Worm (Caenorhabditis elegans) whole organism, L4 larva: Measurements from ENCODE around the gene bckd-1A.

Experiments used
- F37D6.2 ChIP-seq: sonication (generic microtip); optimal IDR thresholded peaks from 2 replicates; lab custom pipeline; 2016; ENCODE audit warnings: mild to moderate bottlenecking, missing genetic modification characterization, missing compliant biosample characterization
- T26A8.4 ChIP-seq: fragments of 200-800 bp; sonication (Bioruptor generic); IDR thresholded peaks from 2 replicates; pipeline ENCODE4 v1.3.6; 2022; ENCODE audit warnings: missing genetic modification characterization, missing compliant biosample characterization
- Y105C5A.15 ChIP-seq: fragments of 200-800 bp; sonication (Bioruptor generic); IDR thresholded peaks from 2 replicates; pipeline ENCODE4 v1.3.6; 2022; ENCODE audit warnings: missing genetic modification characterization, missing compliant biosample characterization
- ZK546.5 ChIP-seq, 2 experiments: sonication (generic microtip); optimal IDR thresholded peaks; 2 replicates each; lab custom pipeline; 2017; ENCODE audit warnings: missing biosample characterization in 2 of 2, missing genetic modification characterization in 2 of 2
- ceh-20 ChIP-seq: fragments of 200-800 bp; sonication (Bioruptor generic); IDR thresholded peaks from 2 replicates; pipeline ENCODE4 v1.3.6; 2022; ENCODE audit warnings: missing genetic modification reagents, missing genetic modification characterization, missing compliant biosample characterization
- ceh-32 ChIP-seq: sonication (generic microtip); optimal IDR thresholded peaks from 2 replicates; lab custom pipeline; 2016; ENCODE audit warnings: mild to moderate bottlenecking, missing genetic modification characterization, missing compliant biosample characterization; ENCODE audit not compliant: poor library complexity
- ces-1 ChIP-seq: fragments of 150-350 bp; sonication (generic microtip); optimal IDR thresholded peaks from 4 replicates; lab custom pipeline; 2014; ENCODE audit warnings: missing biosample characterization, missing genetic modification reagents, missing genetic modification characterization
- daf-16 ChIP-seq, 3 experiments: sonication (generic microtip); optimal IDR thresholded peaks; 2 replicates each; lab custom pipeline; 2016 to 2017; ENCODE audit warnings: missing genetic modification characterization in 3 of 3, missing genetic modification reagents in 3 of 3, mild to moderate bottlenecking in 2 of 3, missing compliant biosample characterization in 2 of 3, missing biosample characterization in 1 of 3, moderate library complexity in 1 of 3
- daf-19 ChIP-seq: fragments of 200-800 bp; sonication (Bioruptor generic); conservative IDR thresholded peaks from 2 replicates; pipeline ENCODE4 v1.3.6; 2022; ENCODE audit warnings: missing genetic modification characterization, missing compliant biosample characterization
- dpl-1 ChIP-seq: fragments of 150-350 bp; optimal IDR thresholded peaks from 2 replicates; lab custom pipeline; 2014; ENCODE audit warnings: missing biosample characterization, missing genetic modification reagents, missing genetic modification characterization
- duxl-1 ChIP-seq: sonication (generic microtip); optimal IDR thresholded peaks from 2 replicates; lab custom pipeline; 2016; ENCODE audit warnings: mild to moderate bottlenecking, missing genetic modification characterization, moderate library complexity, missing compliant biosample characterization; ENCODE audit not compliant: poor library complexity
- dve-1 ChIP-seq: sonication (generic microtip); optimal IDR thresholded peaks from 2 replicates; lab custom pipeline; 2017; ENCODE audit warnings: antibody characterized with exemption, mild to moderate bottlenecking, missing genetic modification characterization, missing compliant biosample characterization; ENCODE audit not compliant: insufficient read depth
- egl-27 ChIP-seq: sonication (generic microtip); optimal IDR thresholded peaks from 3 replicates; lab custom pipeline; 2017; ENCODE audit warnings: missing biosample characterization, missing genetic modification reagents, missing genetic modification characterization
- egl-43 ChIP-seq: fragments of 200-800 bp; sonication (Bioruptor generic); IDR thresholded peaks from 2 replicates; pipeline ENCODE4 v1.3.6; 2022; ENCODE audit warnings: missing genetic modification reagents, missing genetic modification characterization, missing compliant biosample characterization
- hlh-30 ChIP-seq: sonication (generic microtip); optimal IDR thresholded peaks from 2 replicates; lab custom pipeline; 2017; ENCODE audit warnings: antibody characterized with exemption, mild to moderate bottlenecking, missing genetic modification characterization, missing compliant biosample characterization; ENCODE audit not compliant: insufficient read depth
- hmg-1.1 ChIP-seq: fragments of 200-800 bp; sonication (Bioruptor generic); IDR thresholded peaks from 2 replicates; pipeline ENCODE4 v1.3.6; 2022; ENCODE audit warnings: missing genetic modification reagents, missing genetic modification characterization, missing compliant biosample characterization
- lin-39 ChIP-seq: fragments of 150-350 bp; optimal IDR thresholded peaks from 2 replicates; lab custom pipeline; 2014; ENCODE audit warnings: missing biosample characterization, missing genetic modification reagents, missing genetic modification characterization
- lsy-2 ChIP-seq, 2 experiments: fragments of 150-350 bp in 1 of 2; sonication (generic microtip) in 1 of 2; optimal IDR thresholded peaks; 2 replicates each; lab custom pipeline; 2014 to 2017; ENCODE audit warnings: missing biosample characterization in 2 of 2, missing genetic modification characterization in 2 of 2
- nhr-48 ChIP-seq: sonication (generic microtip); optimal IDR thresholded peaks from 2 replicates; lab custom pipeline; 2016; ENCODE audit warnings: mild to moderate bottlenecking, missing genetic modification characterization, missing compliant biosample characterization
- php-3 ChIP-seq: fragments of 200-800 bp; sonication (Bioruptor generic); IDR thresholded peaks from 2 replicates; pipeline ENCODE4 v1.3.6; 2022; ENCODE audit warnings: missing genetic modification reagents, missing genetic modification characterization, missing compliant biosample characterization
- pqm-1 ChIP-seq: sonication (generic microtip); optimal IDR thresholded peaks from 2 replicates; lab custom pipeline; 2017; ENCODE audit warnings: missing biosample characterization, missing genetic modification characterization
- set-16 ChIP-seq: fragments of 200-800 bp; sonication (Bioruptor generic); IDR thresholded peaks from 2 replicates; pipeline ENCODE4 v1.3.6; 2022; ENCODE audit warnings: missing genetic modification reagents, missing genetic modification characterization, missing compliant biosample characterization
- snpc-4 ChIP-seq: fragments of 150-350 bp; optimal IDR thresholded peaks from 2 replicates; lab custom pipeline; 2014; ENCODE audit warnings: missing biosample characterization, missing genetic modification characterization
- tag-97 ChIP-seq: fragments of 200-800 bp; sonication (Bioruptor generic); IDR thresholded peaks from 2 replicates; pipeline ENCODE4 v1.3.6; 2022; ENCODE audit warnings: missing genetic modification characterization, missing compliant biosample characterization
- unc-130 ChIP-seq: sonication (generic microtip); optimal IDR thresholded peaks from 2 replicates; lab custom pipeline; 2016; ENCODE audit warnings: missing genetic modification reagents, missing genetic modification characterization, missing compliant biosample characterization
- unc-62 ChIP-seq, 3 experiments: fragments of 150-350 bp in 1 of 3; sonication (generic microtip); optimal IDR thresholded peaks in 2 of 3; peaks in 1 of 3; 1 replicate in 1 of 3; 2 replicates in 2 of 3; lab custom pipeline; 2014 to 2017; ENCODE audit warnings: missing biosample characterization in 3 of 3, missing genetic modification characterization in 3 of 3, missing genetic modification reagents in 3 of 3, missing genotype in 1 of 3
- zag-1 ChIP-seq: fragments of 150-350 bp; optimal IDR thresholded peaks from 2 replicates; lab custom pipeline; 2014; ENCODE audit warnings: missing biosample characterization, missing genetic modification characterization
- zfp-3 ChIP-seq: fragments of 200-800 bp; sonication (Bioruptor generic); conservative IDR thresholded peaks from 2 replicates; pipeline ENCODE4 v1.3.6; 2022; ENCODE audit warnings: missing genetic modification reagents, missing genetic modification characterization, missing compliant biosample characterization
- ztf-11 ChIP-seq: fragments of 150-350 bp; optimal IDR thresholded peaks from 2 replicates; lab custom pipeline; 2014; ENCODE audit warnings: missing biosample characterization, missing genetic modification characterization

The bckd-1A gene

DNA sequence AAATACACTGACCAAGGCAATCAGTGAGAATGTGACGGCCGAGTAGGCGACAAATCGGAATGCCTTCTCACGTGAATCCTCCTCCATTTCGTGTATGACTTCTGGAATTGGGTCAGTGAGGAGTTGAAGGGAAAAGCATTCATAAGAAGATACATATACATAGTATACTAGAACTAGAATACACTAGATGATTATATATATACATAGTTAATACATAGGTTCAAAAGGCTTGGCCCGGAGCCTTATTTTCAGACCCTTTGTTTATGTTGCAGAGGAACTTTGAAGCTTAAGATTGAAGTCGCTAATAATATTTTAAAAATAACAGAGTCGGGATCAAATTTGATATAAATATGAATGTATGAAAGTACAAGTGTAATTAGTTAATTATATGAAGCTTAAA is 21.3 kb upstream of the bckd-1A start, which contains the start of gene col-97:
Gene col-97 (minus strand): TSS at position 101 of the 400 bp plus-strand sequence.
- no peak for TF ChIP-seq unc-130 (GFP tag; lab: Kevin White, UChicago)
- peak in 1 of 2 experiments; percentile 40 for TF ChIP-seq unc-62 (GFP tag; optimal IDR thresholded peaks at IDR 0.05 in 1 of 2; lab: Kevin White, UChicago)
- TF ChIP-seq unc-62 (tag; optimal IDR thresholded peaks at IDR 0.05; lab: Kevin White, UChicago) = no peak

DNA sequence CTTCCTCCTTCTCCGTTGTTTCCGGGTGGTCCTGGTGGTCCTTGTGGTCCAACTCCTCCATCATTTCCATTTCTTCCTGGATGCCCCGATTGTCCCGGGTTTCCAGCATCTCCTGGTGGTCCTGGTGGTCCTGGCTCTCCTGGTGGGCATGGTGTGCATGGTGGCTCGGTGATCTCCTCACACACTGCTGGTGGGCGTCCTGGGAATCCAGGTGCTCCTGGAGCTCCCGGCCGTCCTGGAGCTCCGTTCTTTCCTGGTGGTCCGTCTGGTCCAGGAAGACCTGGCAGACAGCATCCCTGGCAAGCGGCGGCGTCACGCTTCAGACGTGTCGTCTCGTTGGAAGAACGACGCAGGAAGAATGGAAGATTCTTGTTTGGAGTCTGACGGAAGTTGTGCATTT is 20.8 kb upstream of the bckd-1A start:
- TF ChIP-seq ztf-11 (tag; lab: Kevin White, UChicago) = no peak
- TF ChIP-seq set-16 = peak; percentile 97

DNA sequence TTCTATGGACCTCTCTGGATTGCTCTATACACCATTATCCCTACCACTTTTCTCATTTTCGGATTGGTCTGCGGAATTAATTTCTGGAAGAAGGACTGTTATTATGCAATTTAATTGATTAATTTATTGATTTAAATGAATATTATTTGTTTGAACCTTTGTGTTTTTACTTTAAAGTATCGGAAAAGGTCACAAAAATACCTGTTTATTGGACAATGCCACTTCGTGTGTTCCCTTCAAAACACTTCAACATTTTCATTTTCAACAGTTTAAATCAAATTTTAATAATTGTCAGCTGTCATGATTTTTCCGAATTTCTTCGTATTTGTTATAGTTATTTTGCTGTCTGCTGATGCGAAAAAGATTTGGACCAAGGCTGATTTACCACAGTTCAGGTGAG is 18.7 kb upstream of the bckd-1A start, which contains the start of gene ZK1010.12:
Gene ZK1010.12 (plus strand): TSS at position 301 of the 400 bp plus-strand sequence.
- TF ChIP-seq F37D6.2 (tag; lab: Kevin White, UChicago) (no peak), unc-62 (GFP tag; optimal IDR thresholded peaks at IDR 0.05 in 1 of 2; lab: Kevin White, UChicago) (peak in 1 of 2 experiments; percentile 60), unc-62 (tag; optimal IDR thresholded peaks at IDR 0.05; lab: Kevin White, UChicago) (no peak), hmg-1.1 (GFP tag; lab: Robert Waterston, UW) (no peak), T26A8.4 (GFP tag; lab: Robert Waterston, UW) (no peak), ceh-32 (tag; lab: Kevin White, UChicago) (no peak)

DNA sequence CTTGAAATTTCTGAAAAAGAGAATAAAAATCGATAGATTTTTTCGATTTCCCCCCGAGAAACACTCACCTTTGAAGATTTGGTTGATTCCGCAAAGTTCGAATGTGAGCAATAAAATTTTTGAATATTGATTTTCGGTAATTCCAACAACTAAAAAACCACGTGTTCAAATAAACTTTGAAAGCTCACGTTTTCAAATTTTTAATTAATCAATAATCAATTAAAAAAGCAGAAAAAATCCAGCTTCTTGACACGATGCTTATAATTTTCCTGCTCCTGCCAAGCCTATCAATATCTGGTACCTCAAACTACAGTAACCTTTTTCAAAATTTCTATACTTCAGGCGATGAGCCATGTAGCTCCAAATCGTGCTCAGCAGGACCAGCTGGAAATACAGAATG is 15.1 kb upstream of the bckd-1A start, which contains the start of gene ZK1010.5:
Gene ZK1010.5 (minus strand): TSS at position 101 of the 400 bp plus-strand sequence.
- TF ChIP-seq pqm-1 (no peak), duxl-1 (tag; lab: Kevin White, UChicago) (no peak), daf-16 (GFP tag; optimal IDR thresholded peaks at IDR 0.05; lab: Kevin White, UChicago) (no peak), daf-16 (tag; optimal IDR thresholded peaks at IDR 0.05; lab: Kevin White, UChicago) (no peak), dpl-1 (GFP tag; lab: Kevin White, UChicago) (no peak), egl-43 (GFP tag; lab: Robert Waterston, UW) (no peak), ZK546.5 (tag; optimal IDR thresholded peaks at IDR 0.05; lab: Kevin White, UChicago) (no peak), zfp-3 (GFP tag; lab: Robert Waterston, UW) (no peak), ceh-20 (GFP tag; lab: Robert Waterston, UW) (no peak), nhr-48 (tag; lab: Kevin White, UChicago) (no peak), zag-1 (tag; lab: Kevin White, UChicago) (no peak)

DNA sequence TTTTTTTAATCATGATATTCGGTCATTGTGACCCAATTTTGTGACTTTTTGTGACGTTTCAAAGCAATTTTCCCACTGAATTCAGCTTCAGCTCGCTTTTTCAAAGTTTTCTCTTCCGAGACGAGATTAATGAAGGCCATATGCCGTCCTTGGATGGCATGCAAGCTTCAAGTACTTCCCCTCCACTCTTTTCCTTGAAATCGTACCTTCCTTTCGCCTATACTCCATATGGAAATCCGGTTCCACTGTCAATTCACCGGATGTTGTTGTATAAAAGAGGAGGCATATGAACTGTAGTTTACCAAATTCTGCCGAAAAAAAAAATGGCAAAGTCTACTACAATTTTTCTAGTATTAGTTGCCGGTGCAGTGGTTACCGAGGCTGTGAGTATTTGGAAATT is 8.5 kb upstream of the bckd-1A start, which contains the start of gene ZK1010.4:
Gene ZK1010.4 (plus strand): TSS at position 301 of the 400 bp plus-strand sequence.
- TF ChIP-seq hlh-30 (no peak), php-3 (no peak), Y105C5A.15 (GFP tag; lab: Robert Waterston, UW) (no peak), lin-39 (tag; lab: Kevin White, UChicago) (no peak), duxl-1 (tag; lab: Kevin White, UChicago) (no peak), set-16 (no peak), dve-1 (no peak), lsy-2 (tag; optimal IDR thresholded peaks at IDR 0.05; lab: Kevin White, UChicago) (no peak), ces-1 (GFP tag; lab: Kevin White, UChicago) (no peak), daf-19 (GFP tag; lab: Robert Waterston, UW) (no peak), tag-97 (GFP tag; lab: Robert Waterston, UW) (no peak), egl-43 (GFP tag; lab: Robert Waterston, UW) (no peak), snpc-4 (tag; lab: Kevin White, UChicago) (no peak), egl-27 (no peak)
